Worm (Caenorhabditis elegans) whole organism, mixed stage, embryonic: ENCODE results near the gene C03H5.6.

ENCODE experiments used
- blmp-1 ChIP-seq: fragments of 150-350 bp; optimal IDR thresholded peaks from 2 replicates; lab custom pipeline; 2014; ENCODE audit warnings: missing biosample characterization, missing genetic modification characterization
- elt-1 ChIP-seq: sonication (generic microtip); optimal IDR thresholded peaks from 2 replicates; lab custom pipeline; 2017; ENCODE audit warnings: missing genetic modification characterization, mild to moderate bottlenecking, missing compliant biosample characterization, antibody characterized with exemption, moderate library complexity, borderline replicate concordance; ENCODE audit not compliant: insufficient read depth
- hlh-1 ChIP-seq: fragments of 150-350 bp; optimal IDR thresholded peaks from 2 replicates; lab custom pipeline; 2014; ENCODE audit warnings: missing biosample characterization, missing genetic modification reagents, missing genetic modification characterization
- lin-13 ChIP-seq: fragments of 150-350 bp; optimal IDR thresholded peaks from 2 replicates; lab custom pipeline; 2014; ENCODE audit warnings: missing biosample characterization, missing genetic modification characterization
- lsy-2 ChIP-seq: fragments of 150-350 bp; optimal IDR thresholded peaks from 2 replicates; lab custom pipeline; 2014; ENCODE audit warnings: missing biosample characterization, missing genetic modification characterization
- mls-2 ChIP-seq: sonication (generic microtip); optimal IDR thresholded peaks from 2 replicates; lab custom pipeline; 2016; ENCODE audit warnings: mild to moderate bottlenecking, missing genetic modification characterization, moderate library complexity, missing compliant biosample characterization
- nhr-28 ChIP-seq: fragments of 150-350 bp; optimal IDR thresholded peaks from 2 replicates; lab custom pipeline; 2014; ENCODE audit warnings: missing biosample characterization, missing genetic modification characterization
- unc-39 ChIP-seq: fragments of 150-350 bp; optimal IDR thresholded peaks from 2 replicates; lab custom pipeline; 2014; ENCODE audit warnings: missing biosample characterization, missing genetic modification characterization
- zip-8 ChIP-seq: fragments of 150-350 bp; optimal IDR thresholded peaks from 2 replicates; lab custom pipeline; 2014; ENCODE audit warnings: missing biosample characterization, missing genetic modification characterization
- ztf-11 ChIP-seq: fragments of 150-350 bp; optimal IDR thresholded peaks from 2 replicates; lab custom pipeline; 2014; ENCODE audit warnings: missing biosample characterization, missing genetic modification characterization

DNA sequence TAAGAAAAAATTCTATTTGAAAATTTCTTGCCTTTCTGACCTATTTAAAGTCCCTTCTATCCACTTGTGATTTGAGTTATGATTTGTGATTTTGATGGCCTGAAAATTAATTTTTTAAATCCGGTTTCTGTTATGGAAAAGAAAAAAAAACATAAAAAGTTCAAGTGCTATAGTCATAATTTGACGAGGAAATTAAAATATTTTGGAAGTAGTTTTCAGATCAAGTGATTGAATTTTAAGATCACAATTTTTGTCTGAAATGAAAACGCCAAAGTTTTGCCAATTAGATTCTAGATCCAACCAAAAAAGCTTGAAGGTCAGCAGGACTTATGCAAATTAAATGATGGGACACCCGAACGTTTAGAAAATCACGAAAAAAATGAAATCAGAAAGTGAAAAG lies 31.8 kb downstream of the C03H5.6 start, which contains the start of gene ptr-3:
- TF ChIP-seq hlh-1 (tag; lab: Kevin White, UChicago) = no peak
- TF ChIP-seq unc-39 (tag; lab: Kevin White, UChicago) = no peak
- no peak for TF ChIP-seq blmp-1 (tag; lab: Kevin White, UChicago)
- no peak for TF ChIP-seq ztf-11 (tag; lab: Kevin White, UChicago)
- no peak for TF ChIP-seq lin-13
- TF ChIP-seq zip-8 (tag; lab: Kevin White, UChicago) = no peak
- no peak for TF ChIP-seq mls-2 (tag; lab: Kevin White, UChicago)
- TF ChIP-seq nhr-28 (tag; lab: Kevin White, UChicago) = no peak
- TF ChIP-seq lsy-2 (tag; lab: Kevin White, UChicago) = no peak
- TF ChIP-seq elt-1 (tag; lab: Kevin White, UChicago) = no peak
